Fruit fly (Drosophila melanogaster): ENCODE measurements around the gene Ras64B.

- no peak for TF ChIP-seq CG4328 (GFP tag; optimal IDR thresholded peaks at IDR 0.05)
- TF ChIP-seq CG6689 (GFP tag; IDR thresholded peaks at IDR 0.05): 0 out of 2 replicates have a peak, but pooled peaks have one; percentile 22
These were observed at the start of gene Ras64B, which contains the start of gene Rop for dm6 chr3L:4138804-4139521.

All from whole organism, embryonic.